Worm (Caenorhabditis elegans) whole organism, late embryonic: ENCODE measurements around the gene aipr-1.

ENCODE experiments used
- K02D7.2 ChIP-seq: sonication (generic microtip); optimal IDR thresholded peaks from 2 replicates; lab custom pipeline; 2017; ENCODE audit warnings: mild to moderate bottlenecking, missing genetic modification characterization, missing compliant biosample characterization
- ceh-14 ChIP-seq: sonication (generic microtip); optimal IDR thresholded peaks from 2 replicates; lab custom pipeline; 2016; ENCODE audit warnings: missing genotype, missing genetic modification characterization, missing compliant biosample characterization
- ceh-6 ChIP-seq: fragments of 200-800 bp; sonication (Bioruptor generic); optimal IDR thresholded peaks from 2 replicates; lab custom pipeline; 2018; ENCODE audit warnings: mild to moderate bottlenecking, missing genetic modification characterization, missing compliant biosample characterization
- ceh-9 ChIP-seq: sonication (generic microtip); optimal IDR thresholded peaks from 2 replicates; lab custom pipeline; 2016; ENCODE audit warnings: mild to moderate bottlenecking, missing genetic modification characterization, inconsistent platforms, missing compliant biosample characterization
- fax-1 ChIP-seq: sonication (generic microtip); optimal IDR thresholded peaks from 2 replicates; lab custom pipeline; 2016; ENCODE audit warnings: missing genotype, missing genetic modification characterization, missing compliant biosample characterization
- mec-3 ChIP-seq: sonication (generic microtip); optimal IDR thresholded peaks from 2 replicates; lab custom pipeline; 2016; ENCODE audit warnings: borderline replicate concordance, missing genetic modification characterization, missing compliant biosample characterization
- pha-2 ChIP-seq: sonication (generic microtip); optimal IDR thresholded peaks from 2 replicates; lab custom pipeline; 2017; ENCODE audit warnings: mild to moderate bottlenecking, missing genetic modification characterization, missing compliant biosample characterization
- tbx-2 ChIP-seq: sonication (generic microtip); optimal IDR thresholded peaks from 2 replicates; lab custom pipeline; 2016; ENCODE audit warnings: missing genetic modification characterization, missing compliant biosample characterization
- unc-55 ChIP-seq: sonication (generic microtip); optimal IDR thresholded peaks from 2 replicates; lab custom pipeline; 2017; ENCODE audit warnings: missing biosample characterization, missing genetic modification reagents, missing genetic modification characterization

- TF ChIP-seq ceh-14 (tag; lab: Kevin White, UChicago) (peak; percentile 8), ceh-6 (GFP tag; lab: Kevin White, UChicago) (no peak), fax-1 (tag; lab: Kevin White, UChicago) (no peak), K02D7.2 (tag; lab: Kevin White, UChicago) (no peak), mec-3 (tag; lab: Kevin White, UChicago) (no peak), tbx-2 (tag; lab: Kevin White, UChicago) (peak; percentile 25), unc-55 (peak; percentile 55), pha-2 (no peak), ceh-9 (no peak)
Measured at ce11 chrII:6563238-6563637, 30.8 kb downstream of the aipr-1 start.
